Worm (Caenorhabditis elegans) whole organism, late embryonic: ENCODE data around the gene Y59C2A.3.

Source experiments
- C38D4.7 ChIP-seq: fragments of 200-800 bp; sonication (Bioruptor generic); optimal IDR thresholded peaks from 2 replicates; lab custom pipeline; 2018; ENCODE audit warnings: mild to moderate bottlenecking, missing genetic modification characterization, moderate library complexity, missing compliant biosample characterization
- F13H6.1 ChIP-seq: sonication (generic microtip); optimal IDR thresholded peaks from 2 replicates; lab custom pipeline; 2016; ENCODE audit warnings: missing genetic modification characterization, missing compliant biosample characterization
- K02D7.2 ChIP-seq: sonication (generic microtip); optimal IDR thresholded peaks from 2 replicates; lab custom pipeline; 2017; ENCODE audit warnings: mild to moderate bottlenecking, missing genetic modification characterization, missing compliant biosample characterization
- K09A11.1 ChIP-seq: sonication (generic microtip); optimal IDR thresholded peaks from 2 replicates; lab custom pipeline; 2017; ENCODE audit warnings: antibody characterized with exemption, mild to moderate bottlenecking, missing genetic modification characterization, missing compliant biosample characterization; ENCODE audit not compliant: insufficient read depth
- T23F11.4 ChIP-seq: fragments of 200-800 bp; sonication (Bioruptor generic); optimal IDR thresholded peaks from 2 replicates; lab custom pipeline; 2018; ENCODE audit warnings: mild to moderate bottlenecking, missing genetic modification characterization, missing compliant biosample characterization
- ahr-1 ChIP-seq: sonication (generic microtip); optimal IDR thresholded peaks from 2 replicates; lab custom pipeline; 2016; ENCODE audit warnings: missing genetic modification characterization, missing compliant biosample characterization
- ama-1 ChIP-seq: fragments of 150-350 bp; optimal IDR thresholded peaks from 2 replicates; lab custom pipeline; 2014
- ceh-19 ChIP-seq: fragments of 200-800 bp; sonication (Bioruptor generic); optimal IDR thresholded peaks from 2 replicates; lab custom pipeline; 2018; ENCODE audit warnings: mild to moderate bottlenecking, missing genetic modification characterization, missing compliant biosample characterization
- ceh-22 ChIP-seq: sonication (generic microtip); optimal IDR thresholded peaks from 2 replicates; lab custom pipeline; 2017; ENCODE audit warnings: missing biosample characterization, missing genetic modification characterization
- ceh-24 ChIP-seq: sonication (generic microtip); optimal IDR thresholded peaks from 2 replicates; lab custom pipeline; 2016; ENCODE audit warnings: mild to moderate bottlenecking, missing genetic modification characterization, missing compliant biosample characterization
- ceh-31 ChIP-seq: sonication (generic microtip); optimal IDR thresholded peaks from 2 replicates; lab custom pipeline; 2016; ENCODE audit warnings: missing genetic modification characterization, missing compliant biosample characterization
- ceh-34 ChIP-seq: sonication (generic microtip); optimal IDR thresholded peaks from 2 replicates; lab custom pipeline; 2016; ENCODE audit warnings: mild to moderate bottlenecking, missing genetic modification characterization, missing compliant biosample characterization
- ceh-48 ChIP-seq: sonication (generic microtip); optimal IDR thresholded peaks from 2 replicates; lab custom pipeline; 2016; ENCODE audit warnings: missing genetic modification characterization, inconsistent platforms, missing compliant biosample characterization
- ceh-6 ChIP-seq: fragments of 200-800 bp; sonication (Bioruptor generic); optimal IDR thresholded peaks from 2 replicates; lab custom pipeline; 2018; ENCODE audit warnings: mild to moderate bottlenecking, missing genetic modification characterization, missing compliant biosample characterization
- che-1 ChIP-seq: sonication (generic microtip); optimal IDR thresholded peaks from 2 replicates; lab custom pipeline; 2016; ENCODE audit warnings: mild to moderate bottlenecking, missing genetic modification characterization, missing compliant biosample characterization
- dve-1 ChIP-seq: sonication (generic microtip); optimal IDR thresholded peaks from 2 replicates; lab custom pipeline; 2017; ENCODE audit warnings: antibody characterized with exemption, mild to moderate bottlenecking, missing genetic modification characterization, missing compliant biosample characterization
- elt-2 ChIP-seq: sonication (generic microtip); optimal IDR thresholded peaks from 2 replicates; lab custom pipeline; 2016; ENCODE audit warnings: missing genetic modification reagents, missing genetic modification characterization, missing compliant biosample characterization
- eyg-1 ChIP-seq: sonication (generic microtip); optimal IDR thresholded peaks from 2 replicates; lab custom pipeline; 2016; ENCODE audit warnings: missing genotype, missing genetic modification characterization, missing compliant biosample characterization
- fkh-6 ChIP-seq: sonication (generic microtip); optimal IDR thresholded peaks from 2 replicates; lab custom pipeline; 2016; ENCODE audit warnings: missing genetic modification characterization, missing compliant biosample characterization
- hlh-13 ChIP-seq: fragments of 200-800 bp; sonication (Bioruptor generic); optimal IDR thresholded peaks from 2 replicates; lab custom pipeline; 2018; ENCODE audit warnings: mild to moderate bottlenecking, missing genetic modification characterization, missing compliant biosample characterization
- hlh-15 ChIP-seq: sonication (generic microtip); optimal IDR thresholded peaks from 2 replicates; lab custom pipeline; 2016; ENCODE audit warnings: missing genetic modification characterization, missing compliant biosample characterization
- hlh-8 ChIP-seq: sonication (generic microtip); optimal IDR thresholded peaks from 2 replicates; lab custom pipeline; 2016; ENCODE audit warnings: missing genotype, missing genetic modification characterization, missing compliant biosample characterization
- lim-6 ChIP-seq: sonication (generic microtip); optimal IDR thresholded peaks from 2 replicates; lab custom pipeline; 2016; ENCODE audit warnings: missing genetic modification characterization, missing compliant biosample characterization
- madf-2 ChIP-seq: sonication (generic microtip); optimal IDR thresholded peaks from 2 replicates; lab custom pipeline; 2017; ENCODE audit warnings: missing genetic modification characterization, missing compliant biosample characterization
- nfya-1 ChIP-seq: sonication (generic microtip); optimal IDR thresholded peaks from 2 replicates; lab custom pipeline; 2017; ENCODE audit warnings: missing genetic modification characterization, mild to moderate bottlenecking, missing compliant biosample characterization, antibody characterized with exemption, moderate library complexity
- nhr-11 ChIP-seq: fragments of 150-350 bp; optimal IDR thresholded peaks from 2 replicates; lab custom pipeline; 2014; ENCODE audit warnings: missing biosample characterization, missing genetic modification characterization
- nhr-232 ChIP-seq: sonication (generic microtip); optimal IDR thresholded peaks from 2 replicates; lab custom pipeline; 2016; ENCODE audit warnings: missing genetic modification characterization, missing compliant biosample characterization
- odd-2 ChIP-seq: sonication (generic microtip); optimal IDR thresholded peaks from 2 replicates; lab custom pipeline; 2017; ENCODE audit warnings: antibody characterized with exemption, mild to moderate bottlenecking, missing genetic modification characterization, missing compliant biosample characterization
- pat-9 ChIP-seq: fragments of 200-800 bp; sonication (Bioruptor generic); optimal IDR thresholded peaks from 2 replicates; lab custom pipeline; 2018; ENCODE audit warnings: mild to moderate bottlenecking, missing genetic modification characterization, moderate library complexity, missing compliant biosample characterization
- pax-1 ChIP-seq: fragments of 150-350 bp; optimal IDR thresholded peaks from 2 replicates; lab custom pipeline; 2014; ENCODE audit warnings: missing biosample characterization, missing genetic modification characterization
- pha-4 ChIP-seq: fragments of 150-350 bp; optimal IDR thresholded peaks from 2 replicates; lab custom pipeline; 2018; ENCODE audit warnings: missing biosample characterization, missing genetic modification reagents, missing genetic modification characterization
- pqm-1 ChIP-seq: sonication (generic microtip); optimal IDR thresholded peaks from 2 replicates; lab custom pipeline; 2016; ENCODE audit warnings: missing genetic modification characterization, missing compliant biosample characterization
- ref-2 ChIP-seq: sonication (generic microtip); optimal IDR thresholded peaks from 2 replicates; lab custom pipeline; 2016; ENCODE audit warnings: missing genetic modification characterization, missing compliant biosample characterization
- rnt-1 ChIP-seq: sonication (generic microtip); optimal IDR thresholded peaks from 2 replicates; lab custom pipeline; 2016; ENCODE audit warnings: missing genetic modification characterization, missing compliant biosample characterization
- sox-2 ChIP-seq: fragments of 200-800 bp; sonication (Bioruptor generic); IDR thresholded peaks from 2 replicates; pipeline ENCODE4 v1.3.6; 2022; ENCODE audit warnings: missing genetic modification reagents, missing genetic modification characterization, missing compliant biosample characterization
- sox-4 ChIP-seq: sonication (generic microtip); optimal IDR thresholded peaks from 2 replicates; lab custom pipeline; 2017; ENCODE audit warnings: mild to moderate bottlenecking, missing genetic modification characterization, inconsistent platforms, missing compliant biosample characterization
- tbx-2 ChIP-seq: sonication (generic microtip); optimal IDR thresholded peaks from 2 replicates; lab custom pipeline; 2016; ENCODE audit warnings: missing genetic modification characterization, missing compliant biosample characterization
- ttx-3 ChIP-seq: sonication (generic microtip); optimal IDR thresholded peaks from 2 replicates; lab custom pipeline; 2016; ENCODE audit warnings: missing genetic modification reagents, missing genetic modification characterization, missing compliant biosample characterization
- unc-3 ChIP-seq, 2 experiments: fragments of 200-800 bp in 1 of 2; sonication (Bioruptor generic) in 1 of 2; sonication (generic microtip) in 1 of 2; conservative IDR thresholded peaks in 1 of 2; optimal IDR thresholded peaks in 1 of 2; 2 replicates each; pipeline versions ENCODE4 v1.3.6 to Lab custom; 2016 to 2022; ENCODE audit warnings: missing compliant biosample characterization in 2 of 2, missing genetic modification characterization in 2 of 2, missing genetic modification reagents in 1 of 2
- unc-42 ChIP-seq: sonication (generic microtip); optimal IDR thresholded peaks from 2 replicates; lab custom pipeline; 2016; ENCODE audit warnings: missing genotype, missing genetic modification characterization, missing compliant biosample characterization
- unc-55 ChIP-seq: sonication (generic microtip); optimal IDR thresholded peaks from 2 replicates; lab custom pipeline; 2017; ENCODE audit warnings: missing biosample characterization, missing genetic modification reagents, missing genetic modification characterization
- zip-5 ChIP-seq: sonication (generic microtip); optimal IDR thresholded peaks from 2 replicates; lab custom pipeline; 2016; ENCODE audit warnings: missing genetic modification characterization, missing compliant biosample characterization

The Y59C2A.3 gene

DNA sequence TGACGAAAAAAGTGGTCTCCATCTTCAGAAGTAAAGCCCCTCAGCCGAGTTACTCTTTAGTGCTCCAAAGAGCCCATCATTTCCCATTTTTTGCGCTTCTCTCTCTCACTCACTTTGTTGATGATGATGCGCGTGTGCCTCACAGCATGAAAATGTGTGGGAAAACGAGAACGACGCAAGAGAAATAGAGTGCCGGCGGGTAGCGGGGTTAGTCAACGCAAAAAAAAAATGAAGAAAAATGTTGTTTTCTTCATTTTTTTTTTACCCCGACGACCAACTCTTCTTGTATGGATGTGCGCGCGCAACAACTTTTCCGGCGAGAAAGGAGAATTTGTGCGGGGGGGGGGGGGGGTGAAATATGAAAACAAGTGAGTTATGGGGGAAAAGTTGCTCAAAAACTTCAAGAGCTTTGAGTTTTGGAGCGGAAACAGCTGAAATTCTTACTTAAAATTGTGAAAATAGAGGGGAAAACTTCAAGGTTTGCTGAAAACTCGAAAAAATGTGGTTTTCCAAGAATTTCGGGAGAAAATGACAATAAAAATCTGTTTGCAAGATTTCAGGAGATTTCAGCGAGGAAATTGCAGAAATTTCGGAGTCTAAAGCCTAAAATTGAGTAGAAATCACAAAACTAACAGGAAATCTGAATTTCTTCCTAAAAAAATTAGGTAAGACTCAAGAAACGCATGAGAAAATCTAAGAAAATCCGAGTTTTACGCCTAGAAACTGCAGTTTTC lies 22.0 kb downstream of the Y59C2A.3 start, which contains the start of gene C33C12.1:
Gene C33C12.1 (plus strand): TSS at position 684 of the 734 bp plus-strand sequence.
- TF ChIP-seq unc-55 = no peak
- TF ChIP-seq nhr-11 = no peak
- TF ChIP-seq unc-42 (tag; lab: Kevin White, UChicago) = peak; percentile 50

DNA sequence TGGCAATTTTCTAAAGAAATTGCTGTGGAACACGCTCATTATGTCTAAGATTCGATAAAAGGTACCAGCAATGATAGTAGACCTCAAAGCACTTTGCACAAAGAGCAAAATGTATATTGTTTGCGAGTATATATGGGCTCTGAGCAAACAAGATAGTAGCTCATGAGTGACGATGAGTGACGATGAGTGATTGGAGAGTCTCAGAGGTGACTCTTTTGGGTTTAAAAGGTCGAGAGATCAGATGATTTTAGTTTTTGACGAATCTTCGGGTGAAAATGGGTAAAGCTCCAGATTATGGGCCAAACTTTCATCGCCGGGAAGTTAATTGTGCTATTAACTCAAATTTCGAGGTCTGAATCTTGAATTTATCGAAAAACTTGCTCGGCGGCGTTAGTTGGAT lies 23.0 kb downstream of the Y59C2A.3 start:
- TF ChIP-seq ceh-22 (no peak), eyg-1 (no peak), F13H6.1 (tag; lab: Kevin White, UChicago) (no peak), nfya-1 (tag; lab: Kevin White, UChicago) (no peak), che-1 (tag; lab: Kevin White, UChicago) (no peak), unc-3 (GFP tag; conservative IDR thresholded peaks at IDR 0.05; lab: Robert Waterston, UW) (no peak), unc-3 (tag; optimal IDR thresholded peaks at IDR 0.05; lab: Kevin White, UChicago) (no peak), elt-2 (tag; lab: Kevin White, UChicago) (no peak), unc-55 (no peak), ceh-19 (GFP tag; lab: Kevin White, UChicago) (no peak), K02D7.2 (tag; lab: Kevin White, UChicago) (no peak), ahr-1 (tag; lab: Kevin White, UChicago) (no peak), ttx-3 (tag; lab: Kevin White, UChicago) (no peak), sox-2 (GFP tag; lab: Robert Waterston, UW) (no peak), pat-9 (tag; lab: Kevin White, UChicago) (no peak), ceh-24 (no peak), ref-2 (no peak), lim-6 (tag; lab: Kevin White, UChicago) (no peak), sox-4 (tag; lab: Kevin White, UChicago) (no peak), K09A11.1 (tag; lab: Kevin White, UChicago) (no peak), ceh-34 (no peak)

DNA sequence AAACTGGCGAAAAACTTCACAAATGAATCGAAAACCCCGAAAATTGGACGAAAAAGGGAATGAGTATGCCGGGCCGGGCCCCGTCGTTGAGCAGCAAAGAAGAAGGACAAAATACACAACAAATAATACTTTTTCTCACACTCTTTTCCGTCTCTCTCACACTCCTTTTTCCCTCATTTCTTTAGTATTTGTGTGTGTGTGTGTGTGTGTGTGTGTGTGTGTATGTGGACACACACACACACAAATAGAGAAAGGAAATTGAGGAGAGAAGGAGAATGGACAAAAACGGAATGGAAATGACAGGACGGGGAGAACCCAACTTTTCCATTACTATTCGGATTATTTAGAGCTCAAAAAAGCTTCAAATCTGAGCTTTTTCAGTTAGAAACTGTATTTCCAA lies 24.2 kb downstream of the Y59C2A.3 start:
- peak; percentile 53 for TF ChIP-seq unc-42 (tag; lab: Kevin White, UChicago)
- peak; percentile 27 for TF ChIP-seq ceh-34
- TF ChIP-seq tbx-2 (tag; lab: Kevin White, UChicago) = peak; percentile 52
- peak; percentile 9 for TF ChIP-seq elt-2 (tag; lab: Kevin White, UChicago)
- TF ChIP-seq hlh-13 (GFP tag; lab: Kevin White, UChicago) = no peak
- TF ChIP-seq nfya-1 (tag; lab: Kevin White, UChicago) = peak; percentile 40
- peak; percentile 47 for TF ChIP-seq ceh-31 (tag; lab: Kevin White, UChicago)
- TF ChIP-seq hlh-8 (tag; lab: Kevin White, UChicago) = no peak
- TF ChIP-seq madf-2 (tag; lab: Kevin White, UChicago) = no peak
- no peak for TF ChIP-seq zip-5 (tag; lab: Kevin White, UChicago)
- no peak for TF ChIP-seq ceh-48
- TF ChIP-seq dve-1 (tag; lab: Kevin White, UChicago) = peak; percentile 14
- TF ChIP-seq K02D7.2 (tag; lab: Kevin White, UChicago) = no peak

DNA sequence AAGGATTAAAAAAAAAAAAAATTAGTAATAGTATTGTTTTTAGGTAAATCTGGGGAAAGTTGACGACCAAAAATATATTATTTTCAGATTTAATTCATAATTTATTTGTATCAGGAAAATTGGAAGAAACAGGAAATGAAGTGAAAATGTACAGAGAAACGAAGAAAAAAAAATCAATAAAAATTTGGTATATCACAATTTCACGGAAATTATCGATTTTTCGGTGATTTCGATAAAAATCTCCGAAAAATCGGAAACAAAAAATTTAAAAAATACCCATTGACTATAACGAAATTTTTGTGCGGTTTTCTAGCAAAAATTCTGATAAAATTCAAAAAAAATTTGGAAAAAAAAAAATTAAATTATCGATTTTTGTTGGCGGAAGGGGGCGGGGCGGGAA lies 27.5 kb downstream of the Y59C2A.3 start:
- TF ChIP-seq pqm-1 (tag; lab: Kevin White, UChicago) (no peak), ceh-48 (peak; percentile 44)

DNA sequence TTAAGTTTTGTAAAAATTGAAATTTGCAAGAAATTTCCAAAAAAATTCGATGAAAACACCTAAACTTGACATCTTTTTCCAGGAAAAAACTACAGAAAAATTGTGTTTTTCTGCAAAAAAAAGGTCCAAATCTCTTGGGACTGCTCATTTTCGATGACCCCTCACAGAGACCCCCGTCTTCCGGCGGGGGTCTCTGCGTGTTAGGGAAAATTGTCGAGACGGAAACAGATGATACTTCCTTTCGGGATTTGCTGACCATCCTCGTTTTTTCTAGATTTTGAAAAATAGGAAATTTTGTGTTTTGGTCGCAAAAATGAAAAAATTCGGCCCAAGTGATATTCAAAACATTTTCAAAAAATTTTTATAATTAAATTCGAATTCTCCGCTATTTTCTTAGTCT lies 28.3 kb downstream of the Y59C2A.3 start:
- TF ChIP-seq K02D7.2 (tag; lab: Kevin White, UChicago) = no peak
- TF ChIP-seq tbx-2 (tag; lab: Kevin White, UChicago) = no peak
- no peak for TF ChIP-seq eyg-1
- TF ChIP-seq pha-4 (tag; lab: Kevin White, UChicago) = no peak
- TF ChIP-seq F13H6.1 (tag; lab: Kevin White, UChicago) = no peak
- no peak for TF ChIP-seq ama-1
- no peak for TF ChIP-seq rnt-1
- no peak for TF ChIP-seq T23F11.4
- TF ChIP-seq nhr-232 (tag; lab: Kevin White, UChicago) = no peak
- TF ChIP-seq hlh-15 (tag; lab: Kevin White, UChicago) = no peak
- TF ChIP-seq fkh-6 (tag; lab: Kevin White, UChicago) = no peak
- TF ChIP-seq pax-1 (tag; lab: Kevin White, UChicago) = no peak
- no peak for TF ChIP-seq pat-9 (tag; lab: Kevin White, UChicago)
- no peak for TF ChIP-seq odd-2 (tag; lab: Kevin White, UChicago)
- TF ChIP-seq ceh-48 = no peak
- no peak for TF ChIP-seq ceh-6 (GFP tag; lab: Kevin White, UChicago)
- no peak for TF ChIP-seq C38D4.7 (GFP tag; lab: Kevin White, UChicago)
